Fruit fly (Drosophila melanogaster) whole organism, embryonic: Measurements from ENCODE around the gene CG12766.
A peak's percentile ranks its signal among the peaks of the same experiment; 100 is the strongest.

Experiments used
- Antp ChIP-seq: fragments of 200-800 bp; sonication (Bioruptor generic); optimal IDR thresholded peaks from 3 replicates; lab custom pipeline; 2016; ENCODE audit warnings: missing biosample characterization, missing genetic modification characterization
- Atf6 ChIP-seq: fragments of 200-800 bp; sonication (Bioruptor generic); IDR thresholded peaks from 2 replicates; pipeline ENCODE4 v1.3.6; 2022; ENCODE audit warnings: missing biosample characterization, missing genetic modification characterization
- Awh ChIP-seq: fragments of 200-800 bp; sonication (Bioruptor generic); IDR thresholded peaks from 2 replicates; pipeline ENCODE4, ENCODE4 v1.3.6; 2022; ENCODE audit warnings: missing biosample characterization, missing genetic modification characterization
- B-H2 ChIP-seq: fragments of 200-800 bp; sonication (Bioruptor generic); optimal IDR thresholded peaks from 2 replicates; lab custom pipeline; 2018; ENCODE audit warnings: missing biosample characterization, mild to moderate bottlenecking, missing genetic modification characterization
- Bdp1 ChIP-seq: fragments of 200-800 bp; sonication (Bioruptor generic); optimal IDR thresholded peaks from 3 replicates; lab custom pipeline; 2016; ENCODE audit warnings: missing biosample characterization, missing genetic modification characterization
- CG1024 ChIP-seq: fragments of 200-800 bp; sonication (Bioruptor generic); IDR thresholded peaks from 2 replicates; pipeline ENCODE4 v1.3.6; 2022; ENCODE audit warnings: missing biosample characterization, missing genetic modification characterization
- CG10959 ChIP-seq: fragments of 200-800 bp; sonication (Bioruptor generic); IDR thresholded peaks from 2 replicates; pipeline ENCODE4 v1.3.6; 2022; ENCODE audit warnings: missing biosample characterization, missing genetic modification characterization
- CG12769 ChIP-seq: fragments of 200-800 bp; sonication (Bioruptor generic); optimal IDR thresholded peaks from 2 replicates; lab custom pipeline; 2019; ENCODE audit warnings: missing biosample characterization, mild to moderate bottlenecking, missing genetic modification characterization, moderate library complexity
- CG12942 ChIP-seq: fragments of 200-800 bp; sonication (Bioruptor generic); optimal IDR thresholded peaks from 3 replicates; lab custom pipeline; 2016; ENCODE audit warnings: missing biosample characterization, missing genetic modification characterization
- CG14050 ChIP-seq: fragments of 200-800 bp; sonication (Bioruptor generic); IDR thresholded peaks from 3 replicates; pipeline ENCODE4 v1.3.6; 2022; ENCODE audit warnings: missing biosample characterization, missing genetic modification characterization
- CG18262 ChIP-seq: fragments of 200-800 bp; optimal IDR thresholded peaks from 3 replicates; lab custom pipeline; 2019; ENCODE audit warnings: missing biosample characterization, mild to moderate bottlenecking, missing genetic modification characterization, moderate library complexity
- CG18764 ChIP-seq: fragments of 200-800 bp; sonication (Bioruptor generic); optimal IDR thresholded peaks from 3 replicates; lab custom pipeline; 2016; ENCODE audit warnings: missing biosample characterization, missing genetic modification characterization
- CG2116 ChIP-seq: fragments of 200-800 bp; sonication (Bioruptor generic); optimal IDR thresholded peaks from 3 replicates; lab custom pipeline; 2018; ENCODE audit warnings: missing biosample characterization, mild to moderate bottlenecking, missing genetic modification characterization
- CG2129 ChIP-seq: fragments of 200-800 bp; sonication (Bioruptor generic); IDR thresholded peaks from 2 replicates; pipeline ENCODE4 v1.3.6; 2022; ENCODE audit warnings: missing biosample characterization, missing genetic modification characterization; ENCODE audit not compliant: partially characterized antibody
- CG2678 ChIP-seq: fragments of 200-800 bp; sonication (Bioruptor generic); optimal IDR thresholded peaks from 3 replicates; lab custom pipeline; 2019; ENCODE audit warnings: missing biosample characterization, mild to moderate bottlenecking, missing genetic modification characterization, moderate library complexity
- CG2712 ChIP-seq: fragments of 200-800 bp; optimal IDR thresholded peaks from 3 replicates; lab custom pipeline; 2019; ENCODE audit warnings: missing biosample characterization, mild to moderate bottlenecking, missing genetic modification characterization, moderate library complexity
- CG6254 ChIP-seq: fragments of 200-800 bp; sonication (Bioruptor generic); optimal IDR thresholded peaks from 3 replicates; lab custom pipeline; 2017; ENCODE audit warnings: mild to moderate bottlenecking, missing biosample characterization, missing genetic modification reagents, missing genetic modification characterization
- CG7839 ChIP-seq: fragments of 200-800 bp; sonication (Bioruptor generic); optimal IDR thresholded peaks from 3 replicates; lab custom pipeline; 2018; ENCODE audit warnings: missing biosample characterization, mild to moderate bottlenecking, missing genetic modification characterization, moderate library complexity
- CG8924 ChIP-seq: fragments of 200-800 bp; optimal IDR thresholded peaks from 3 replicates; lab custom pipeline; 2019; ENCODE audit warnings: missing biosample characterization, mild to moderate bottlenecking, missing genetic modification characterization, moderate library complexity
- Elba2 ChIP-seq: fragments of 200-800 bp; sonication (Bioruptor generic); optimal IDR thresholded peaks from 3 replicates; lab custom pipeline; 2016; ENCODE audit warnings: missing biosample characterization, missing genetic modification characterization
- GATAe ChIP-seq: fragments of 200-800 bp; sonication (Bioruptor generic); conservative IDR thresholded peaks from 2 replicates; pipeline ENCODE4 v1.3.6; 2022; ENCODE audit warnings: missing biosample characterization, missing genetic modification characterization
- Hmr ChIP-seq: fragments of 200-800 bp; sonication (Bioruptor generic); optimal IDR thresholded peaks from 3 replicates; lab custom pipeline; 2017; ENCODE audit warnings: mild to moderate bottlenecking, missing biosample characterization, missing genetic modification reagents, missing genetic modification characterization
- Lim3 ChIP-seq: fragments of 200-800 bp; sonication (Bioruptor generic); IDR thresholded peaks from 2 replicates; pipeline ENCODE4 v1.3.6; 2022; ENCODE audit warnings: missing biosample characterization, missing genetic modification characterization
- MBD-R2 ChIP-seq: fragments of 200-800 bp; sonication (Bioruptor generic); IDR thresholded peaks from 2 replicates; pipeline ENCODE4 v1.3.6; 2022; ENCODE audit warnings: missing biosample characterization, missing genetic modification characterization
- Max ChIP-seq: fragments of 200-800 bp; sonication (Bioruptor generic); optimal IDR thresholded peaks from 2 replicates; lab custom pipeline; 2016; ENCODE audit warnings: missing biosample characterization, mild to moderate bottlenecking, missing genetic modification characterization
- Nf-YB ChIP-seq: fragments of 200-800 bp; sonication (Bioruptor generic); optimal IDR thresholded peaks from 3 replicates; lab custom pipeline; 2019; ENCODE audit warnings: missing biosample characterization, mild to moderate bottlenecking, missing genetic modification characterization, moderate library complexity
- Nf-YC ChIP-seq: fragments of 200-800 bp; optimal IDR thresholded peaks from 3 replicates; lab custom pipeline; 2019; ENCODE audit warnings: missing biosample characterization, mild to moderate bottlenecking, missing genetic modification characterization, moderate library complexity
- Scr ChIP-seq: fragments of 200-800 bp; sonication (Bioruptor generic); IDR thresholded peaks from 2 replicates; pipeline ENCODE4 v1.3.6; 2022; ENCODE audit warnings: missing biosample characterization, missing genetic modification characterization; ENCODE audit not compliant: partially characterized antibody
- TFAM ChIP-seq: fragments of 200-800 bp; sonication (Bioruptor generic); optimal IDR thresholded peaks from 2 replicates; lab custom pipeline; 2017; ENCODE audit warnings: missing biosample characterization, missing genetic modification characterization, inconsistent platforms
- bbx ChIP-seq: fragments of 200-800 bp; sonication (Bioruptor generic); IDR thresholded peaks from 2 replicates; pipeline ENCODE4 v1.3.6; 2022; ENCODE audit warnings: missing biosample characterization, missing genetic modification characterization; ENCODE audit not compliant: partially characterized antibody
- croc ChIP-seq: fragments of 200-800 bp; sonication (Bioruptor generic); conservative IDR thresholded peaks from 3 replicates; pipeline ENCODE4 v1.3.6; 2022; ENCODE audit warnings: missing biosample characterization, missing genetic modification characterization
- dysf ChIP-seq: fragments of 200-800 bp; sonication (Bioruptor generic); IDR thresholded peaks from 3 replicates; pipeline ENCODE4 v1.3.6; 2022; ENCODE audit warnings: missing biosample characterization, missing genetic modification characterization
- fd3F ChIP-seq: fragments of 200-800 bp; sonication (Bioruptor generic); optimal IDR thresholded peaks from 2 replicates; lab custom pipeline; 2018; ENCODE audit warnings: missing biosample characterization, mild to moderate bottlenecking, missing genetic modification characterization, moderate library complexity
- fd96Cb ChIP-seq: fragments of 200-800 bp; sonication (Bioruptor generic); optimal IDR thresholded peaks from 2 replicates; lab custom pipeline; 2018; ENCODE audit warnings: missing biosample characterization, mild to moderate bottlenecking, missing genetic modification characterization, moderate library complexity
- grau ChIP-seq: fragments of 200-800 bp; optimal IDR thresholded peaks from 3 replicates; lab custom pipeline; 2019; ENCODE audit warnings: missing biosample characterization, mild to moderate bottlenecking, missing genetic modification characterization, moderate library complexity
- gro ChIP-seq: fragments of 200-800 bp; sonication (Bioruptor generic); optimal IDR thresholded peaks from 2 replicates; lab custom pipeline; 2016; ENCODE audit warnings: missing biosample characterization, missing genetic modification characterization
- gsb ChIP-seq: fragments of 200-800 bp; sonication (Bioruptor generic); IDR thresholded peaks from 2 replicates; pipeline ENCODE4 v1.3.6; 2022; ENCODE audit warnings: missing biosample characterization, missing genetic modification characterization
- ind ChIP-seq: fragments of 200-800 bp; sonication (Bioruptor generic); optimal IDR thresholded peaks from 3 replicates; lab custom pipeline; 2016; ENCODE audit warnings: missing biosample characterization, missing genetic modification characterization
- knrl ChIP-seq: fragments of 200-800 bp; sonication (Bioruptor generic); IDR thresholded peaks from 3 replicates; pipeline ENCODE4 v1.3.6; 2022; ENCODE audit warnings: missing biosample characterization, missing genetic modification characterization; ENCODE audit not compliant: partially characterized antibody
- nom ChIP-seq: fragments of 200-800 bp; sonication (Bioruptor generic); optimal IDR thresholded peaks from 2 replicates; lab custom pipeline; 2017; ENCODE audit warnings: missing biosample characterization, missing genetic modification characterization, mild to moderate bottlenecking, moderate library complexity, missing genetic modification reagents
- prd ChIP-seq, 3 experiments: fragments of >200 bp in 2 of 3; fragments of 200-800 bp in 1 of 3; sonication (Bioruptor generic) in 1 of 3; optimal IDR thresholded peaks in 2 of 3; IDR thresholded peaks in 1 of 3; 2 replicates in 2 of 3; 3 replicates in 1 of 3; pipeline versions ENCODE4 v1.3.6 to Lab custom; 2017 to 2022; ENCODE audit warnings: missing biosample characterization in 1 of 3, missing genetic modification characterization in 1 of 3
- repo ChIP-seq: fragments of 200-800 bp; sonication (Bioruptor generic); optimal IDR thresholded peaks from 2 replicates; lab custom pipeline; 2016; ENCODE audit warnings: missing biosample characterization, missing genetic modification characterization
- sob ChIP-seq: fragments of 200-800 bp; sonication (Bioruptor generic); IDR thresholded peaks from 2 replicates; pipeline ENCODE4 v1.3.6; 2022; ENCODE audit warnings: missing biosample characterization, missing genetic modification characterization
- stwl ChIP-seq: fragments of 200-800 bp; sonication (Bioruptor generic); optimal IDR thresholded peaks from 3 replicates; lab custom pipeline; 2018; ENCODE audit warnings: missing biosample characterization, mild to moderate bottlenecking, missing genetic modification characterization, moderate library complexity
- tgo ChIP-seq: fragments of 200-800 bp; sonication (Bioruptor generic); IDR thresholded peaks from 3 replicates; pipeline ENCODE4 v1.3.6; 2022; ENCODE audit warnings: missing biosample characterization, missing genetic modification characterization
- tin ChIP-seq: fragments of 200-800 bp; sonication (Bioruptor generic); optimal IDR thresholded peaks from 3 replicates; lab custom pipeline; 2016; ENCODE audit warnings: missing biosample characterization, missing genetic modification characterization
- tup ChIP-seq: fragments of 200-800 bp; sonication (Bioruptor generic); optimal IDR thresholded peaks from 2 replicates; lab custom pipeline; 2016; ENCODE audit warnings: missing biosample characterization, mild to moderate bottlenecking, missing genetic modification characterization, moderate library complexity
- twi ChIP-seq: fragments of 200-800 bp; optimal IDR thresholded peaks from 2 replicates; lab custom pipeline; 2019; ENCODE audit warnings: missing biosample characterization, mild to moderate bottlenecking, missing genetic modification characterization, moderate library complexity
- zfh1 ChIP-seq: fragments of 200-800 bp; sonication (Bioruptor generic); IDR thresholded peaks from 3 replicates; pipeline ENCODE4 v1.3.6; 2022; ENCODE audit warnings: missing biosample characterization, missing genetic modification characterization

The CG12766 gene

DNA sequence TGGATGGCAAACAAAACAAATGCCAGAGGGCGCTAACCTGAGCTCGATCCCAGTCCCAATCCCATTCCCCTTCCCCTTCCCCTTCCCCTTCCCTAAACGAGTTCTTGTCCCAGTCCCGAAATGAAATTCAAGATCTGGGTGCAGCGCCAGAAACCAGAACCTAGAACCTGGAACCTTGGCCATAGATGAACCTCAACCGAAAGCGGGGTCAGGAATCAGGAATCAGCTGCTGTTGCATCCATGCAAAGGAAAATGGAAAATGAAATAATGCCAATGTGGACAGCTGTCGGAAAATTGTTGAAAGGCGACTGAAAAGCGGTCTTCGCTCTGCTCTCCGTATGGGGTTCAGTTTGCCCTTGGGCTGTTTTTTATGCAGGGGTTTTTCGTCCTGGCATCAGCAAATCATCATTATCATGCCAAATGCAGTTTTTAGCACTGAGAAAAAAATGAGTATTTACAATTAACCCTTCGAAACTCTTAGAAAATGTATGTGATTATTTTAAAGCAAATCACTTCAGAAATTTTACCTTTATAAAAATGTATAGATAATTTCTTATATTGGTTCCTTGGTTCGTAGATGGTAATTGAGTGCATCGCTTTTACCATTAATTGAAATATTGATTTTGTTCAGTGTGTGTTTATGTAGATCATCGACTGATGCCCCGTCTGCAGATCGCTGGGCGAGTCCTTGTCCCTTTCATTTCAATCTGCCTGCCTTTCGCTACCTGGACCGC, 37.9 kb upstream of the CG12766 start (continued):
- TF ChIP-seq prd (optimal IDR thresholded peaks at IDR 0.05; lab: Kevin White, UChicago) (no peak), prd (GFP tag; IDR thresholded peaks at IDR 0.05; lab: Robert Waterston, UW) (peak; percentile 77), Nf-YC (tag; lab: Kevin White, UChicago) (no peak), ind (GFP tag; lab: Kevin White, UChicago) (no peak), CG1024 (GFP tag; lab: Robert Waterston, UW) (no peak), CG2129 (GFP tag; lab: Robert Waterston, UW) (no peak), MBD-R2 (GFP tag; lab: Robert Waterston, UW) (no peak), sob (no peak), zfh1 (0 out of 3 replicates have a peak, but pooled peaks have one; percentile 20), bbx (GFP tag; lab: Robert Waterston, UW) (no peak), gro (GFP tag; lab: Kevin White, UChicago) (no peak), gsb (no peak), CG8924 (tag; lab: Kevin White, UChicago) (peak; percentile 48), Nf-YB (GFP tag; lab: Kevin White, UChicago) (peak; percentile 2), Max (no peak), CG6254 (GFP tag; lab: Kevin White, UChicago) (no peak), twi (tag; lab: Kevin White, UChicago) (peak; percentile 2), CG10959 (peak; percentile 63), tin (peak; percentile 23), grau (tag; lab: Kevin White, UChicago) (peak; percentile 38), fd96Cb (tag; lab: Kevin White, UChicago) (peak; percentile 36), TFAM (no peak), fd3F (GFP tag; lab: Kevin White, UChicago) (no peak), CG2116 (GFP tag; lab: Kevin White, UChicago) (no peak), Scr (GFP tag; lab: Robert Waterston, UW) (no peak), repo (GFP tag; lab: Kevin White, UChicago) (no peak), croc (GFP tag; lab: Robert Waterston, UW) (0 out of 3 replicates have a peak, but pooled peaks have one; percentile 17), CG18262 (tag; lab: Kevin White, UChicago) (peak; percentile 78), GATAe (GFP tag; lab: Robert Waterston, UW) (no peak), tgo (GFP tag; lab: Robert Waterston, UW) (no peak), nom (no peak), CG12769 (tag; lab: Kevin White, UChicago) (no peak), CG12942 (GFP tag; lab: Kevin White, UChicago) (no peak), Antp (GFP tag; lab: Kevin White, UChicago) (no peak), dysf (GFP tag; lab: Robert Waterston, UW) (no peak), Elba2 (GFP tag; lab: Kevin White, UChicago) (peak; percentile 58), CG18764 (GFP tag; lab: Kevin White, UChicago) (no peak), knrl (GFP tag; lab: Robert Waterston, UW) (no peak), B-H2 (no peak), tup (no peak), CG14050 (GFP tag; lab: Robert Waterston, UW) (no peak), Bdp1 (GFP tag; lab: Kevin White, UChicago) (no peak), Lim3 (GFP tag; lab: Robert Waterston, UW) (no peak), CG2678 (tag; lab: Kevin White, UChicago) (peak; percentile 11), stwl (tag; lab: Kevin White, UChicago) (peak; percentile 27), CG7839 (tag; lab: Kevin White, UChicago) (peak; percentile 40), Awh (GFP tag; lab: Robert Waterston, UW) (no peak), Atf6 (no peak), Hmr (no peak), CG2712 (tag; lab: Kevin White, UChicago) (peak; percentile 78)
